Worm (Caenorhabditis elegans): ENCODE measurements around the gene C49F5.13.

Gene C49F5.13

ce11 chrX:11967034-11967433, 5.8 kb downstream of the C49F5.13 start:
- TF ChIP-seq mbf-1 (tag; optimal IDR thresholded peaks at IDR 0.05) (no peak), elt-1 (tag; optimal IDR thresholded peaks at IDR 0.05) (no peak), lsy-2 (tag; optimal IDR thresholded peaks at IDR 0.05) (no peak), nhr-25 (tag; optimal IDR thresholded peaks at IDR 0.05) (no peak)

- TF ChIP-seq lin-13 (GFP tag; optimal IDR thresholded peaks at IDR 0.05) (no peak), sma-9 (GFP tag; optimal IDR thresholded peaks at IDR 0.05) (peak; percentile 25), sma-9 (tag; optimal IDR thresholded peaks at IDR 0.05) (no peak), fos-1 (tag; optimal IDR thresholded peaks at IDR 0.05) (peak; percentile 86), mdl-1 (tag; optimal IDR thresholded peaks at IDR 0.05) (peak in 1 of 2 experiments; percentile 13), crh-2 (tag; optimal IDR thresholded peaks at IDR 0.05) (peak; percentile 59), sma-3 (GFP tag; optimal IDR thresholded peaks at IDR 0.05) (peak; percentile 21), nhr-12 (tag; optimal IDR thresholded peaks at IDR 0.05) (no peak), alr-1 (tag; optimal IDR thresholded peaks at IDR 0.05) (no peak)
Measured at ce11 chrX:11968024-11968598, 6.9 kb downstream of the C49F5.13 start.

ce11 chrX:11969085-11969484, 7.9 kb downstream of the C49F5.13 start:
- TF ChIP-seq unc-62 (GFP tag; optimal IDR thresholded peaks at IDR 0.05), result no peak
- TF ChIP-seq ztf-1 (GFP tag; conservative IDR thresholded peaks at IDR 0.05), result no peak
- peak; percentile 30 for TF ChIP-seq sma-9 (GFP tag; optimal IDR thresholded peaks at IDR 0.05)
- TF ChIP-seq sma-9 (tag; optimal IDR thresholded peaks at IDR 0.05), result no peak
- peak in 1 of 2 experiments; percentile 4 for TF ChIP-seq lsy-2 (tag; optimal IDR thresholded peaks at IDR 0.05)
- TF ChIP-seq C34F6.9 (tag; optimal IDR thresholded peaks at IDR 0.05), result peak; percentile 52
- TF ChIP-seq nhr-25 (tag; optimal IDR thresholded peaks at IDR 0.05), result no peak
- no peak for TF ChIP-seq sma-3 (GFP tag; optimal IDR thresholded peaks at IDR 0.05)

- TF ChIP-seq nhr-11 (tag; optimal IDR thresholded peaks at IDR 0.05) (no peak), lsy-2 (tag; optimal IDR thresholded peaks at IDR 0.05) (no peak), sma-9 (GFP tag; optimal IDR thresholded peaks at IDR 0.05) (no peak), sma-9 (tag; optimal IDR thresholded peaks at IDR 0.05) (no peak), sem-4 (tag; optimal IDR thresholded peaks at IDR 0.05) (no peak), ZK546.5 (tag; optimal IDR thresholded peaks at IDR 0.05) (no peak), dmd-4 (tag; optimal IDR thresholded peaks at IDR 0.05) (no peak), mbf-1 (tag; optimal IDR thresholded peaks at IDR 0.05) (no peak), unc-62 (GFP tag; optimal IDR thresholded peaks at IDR 0.05) (no peak), skn-1 (tag; optimal IDR thresholded peaks at IDR 0.05) (no peak), mab-5 (tag; optimal IDR thresholded peaks at IDR 0.05) (no peak), ceh-82 (tag; optimal IDR thresholded peaks at IDR 0.05) (no peak)
Measured at ce11 chrX:11969554-11969953, 8.4 kb downstream of the C49F5.13 start.

DNA sequence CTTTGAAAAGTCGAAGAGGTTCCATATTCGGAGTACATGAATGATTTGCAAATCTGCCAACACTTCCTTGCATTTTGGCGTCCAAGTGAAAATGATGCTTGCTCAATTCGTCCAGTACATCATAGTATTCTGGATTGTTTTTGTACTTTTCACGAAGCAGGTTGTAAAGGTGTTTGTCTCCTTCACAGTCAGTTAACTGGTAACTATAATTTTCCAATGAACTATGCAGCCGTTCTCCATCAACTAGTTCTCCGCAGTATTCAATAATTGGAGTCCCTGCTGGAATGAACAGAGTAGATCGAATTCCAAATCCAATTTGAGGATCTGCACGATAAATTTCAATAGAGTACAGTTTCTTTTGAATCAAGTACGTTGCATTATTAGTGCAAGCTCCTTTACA, 10.1 kb downstream of the C49F5.13 start:
- TF ChIP-seq gmeb-1 (tag; optimal IDR thresholded peaks at IDR 0.05) (no peak), zag-1 (tag; optimal IDR thresholded peaks at IDR 0.05) (no peak), nhr-10 (tag; optimal IDR thresholded peaks at IDR 0.05) (no peak), crh-2 (tag; optimal IDR thresholded peaks at IDR 0.05) (no peak), sma-9 (GFP tag; optimal IDR thresholded peaks at IDR 0.05) (no peak), sma-9 (tag; optimal IDR thresholded peaks at IDR 0.05) (no peak), nhr-237 (tag; optimal IDR thresholded peaks at IDR 0.05) (no peak), ceh-82 (tag; optimal IDR thresholded peaks at IDR 0.05) (no peak), unc-62 (GFP tag; optimal IDR thresholded peaks at IDR 0.05) (no peak), nhr-11 (tag; optimal IDR thresholded peaks at IDR 0.05) (no peak), unc-39 (tag; optimal IDR thresholded peaks at IDR 0.05) (no peak), aly-2 (tag; optimal IDR thresholded peaks at IDR 0.05) (no peak), sem-4 (tag; optimal IDR thresholded peaks at IDR 0.05) (no peak), dmd-4 (tag; optimal IDR thresholded peaks at IDR 0.05) (no peak), lin-11 (tag; optimal IDR thresholded peaks at IDR 0.05) (no peak), sma-3 (GFP tag; optimal IDR thresholded peaks at IDR 0.05) (no peak), elt-3 (tag; optimal IDR thresholded peaks at IDR 0.05) (no peak), ama-1 (optimal IDR thresholded peaks at IDR 0.05) (no peak), mab-5 (tag; optimal IDR thresholded peaks at IDR 0.05) (no peak), peb-1 (tag; optimal IDR thresholded peaks at IDR 0.05) (no peak), lsy-2 (tag; optimal IDR thresholded peaks at IDR 0.05) (no peak)
